Fruit fly (Drosophila melanogaster) whole organism, embryonic: ENCODE results near the gene Iris.
A peak's percentile ranks its signal among the peaks of the same experiment; 100 is the strongest.

Experiments used
- CG10267 ChIP-seq: fragments of 200-800 bp; sonication (Bioruptor generic); optimal IDR thresholded peaks from 2 replicates; lab custom pipeline; 2018; ENCODE audit warnings: missing biosample characterization, mild to moderate bottlenecking, missing genetic modification characterization, moderate library complexity
- CG12659 ChIP-seq: fragments of 200-800 bp; sonication (Bioruptor generic); optimal IDR thresholded peaks from 3 replicates; lab custom pipeline; 2017; ENCODE audit warnings: mild to moderate bottlenecking, missing biosample characterization, missing genetic modification reagents, missing genetic modification characterization
- CG13287 ChIP-seq: fragments of 200-800 bp; sonication (Bioruptor generic); IDR thresholded peaks from 2 replicates; pipeline ENCODE4 v1.3.6; 2022; ENCODE audit warnings: missing biosample characterization, missing genetic modification characterization; ENCODE audit not compliant: partially characterized antibody
- CG14667 ChIP-seq: fragments of 200-800 bp; sonication (Bioruptor generic); IDR thresholded peaks from 2 replicates; pipeline ENCODE4 v1.3.6; 2022; ENCODE audit warnings: missing biosample characterization, missing genetic modification characterization
- CG14860 ChIP-seq: fragments of 200-800 bp; sonication (Bioruptor generic); IDR thresholded peaks from 3 replicates; pipeline ENCODE4 v1.3.6; 2022; ENCODE audit warnings: missing biosample characterization, missing genetic modification characterization; ENCODE audit not compliant: partially characterized antibody
- CG15269 ChIP-seq: fragments of 200-800 bp; sonication (Bioruptor generic); optimal IDR thresholded peaks from 2 replicates; lab custom pipeline; 2018; ENCODE audit warnings: missing biosample characterization, mild to moderate bottlenecking, missing genetic modification characterization, moderate library complexity
- CG17186 ChIP-seq: fragments of 200-800 bp; sonication (Bioruptor generic); optimal IDR thresholded peaks from 3 replicates; lab custom pipeline; 2017; ENCODE audit warnings: missing biosample characterization, missing genetic modification reagents, missing genetic modification characterization
- CG17568 ChIP-seq: fragments of 200-800 bp; sonication (Bioruptor generic); optimal IDR thresholded peaks from 2 replicates; lab custom pipeline; 2018; ENCODE audit warnings: missing biosample characterization, mild to moderate bottlenecking, missing genetic modification characterization, moderate library complexity
- CG1792 ChIP-seq: fragments of 200-800 bp; sonication (Bioruptor generic); optimal IDR thresholded peaks from 2 replicates; lab custom pipeline; 2016; ENCODE audit warnings: missing biosample characterization, missing genetic modification characterization
- CG18599 ChIP-seq: fragments of 200-800 bp; sonication (Bioruptor generic); optimal IDR thresholded peaks from 3 replicates; lab custom pipeline; 2017; ENCODE audit warnings: missing biosample characterization, missing genetic modification characterization, mild to moderate bottlenecking, moderate library complexity, missing genetic modification reagents
- CG2889 ChIP-seq: fragments of 200-800 bp; sonication (Bioruptor generic); IDR thresholded peaks from 3 replicates; pipeline ENCODE4 v1.3.6; 2022; ENCODE audit warnings: missing biosample characterization, missing genetic modification characterization
- CG33213 ChIP-seq: fragments of 200-800 bp; sonication (Bioruptor generic); optimal IDR thresholded peaks from 3 replicates; lab custom pipeline; 2016; ENCODE audit warnings: missing biosample characterization, missing genetic modification characterization
- CG3726 ChIP-seq: fragments of 200-800 bp; sonication (Bioruptor generic); IDR thresholded peaks from 3 replicates; pipeline ENCODE4, ENCODE4 v1.3.6; 2022; ENCODE audit warnings: missing biosample characterization, missing genetic modification characterization
- CG3995 ChIP-seq: fragments of 200-800 bp; sonication (Bioruptor generic); optimal IDR thresholded peaks from 3 replicates; lab custom pipeline; 2016; ENCODE audit warnings: missing biosample characterization, missing genetic modification characterization
- CG5180 ChIP-seq: fragments of 200-800 bp; sonication (Bioruptor generic); optimal IDR thresholded peaks from 3 replicates; lab custom pipeline; 2017; ENCODE audit warnings: missing biosample characterization, missing genetic modification characterization, mild to moderate bottlenecking, moderate library complexity, missing genetic modification reagents
- CG6683 ChIP-seq: fragments of 200-800 bp; sonication (Bioruptor generic); optimal IDR thresholded peaks from 2 replicates; lab custom pipeline; 2017; ENCODE audit warnings: missing biosample characterization, mild to moderate bottlenecking, missing genetic modification characterization, missing genetic modification reagents
- CG7928 ChIP-seq: fragments of 200-800 bp; sonication (Bioruptor generic); optimal IDR thresholded peaks from 2 replicates; lab custom pipeline; 2017; ENCODE audit warnings: missing biosample characterization, mild to moderate bottlenecking, missing genetic modification characterization
- CG9215 ChIP-seq: fragments of 200-800 bp; sonication (Bioruptor generic); IDR thresholded peaks from 2 replicates; pipeline ENCODE4 v1.3.6; 2022; ENCODE audit warnings: missing biosample characterization, missing genetic modification characterization
- CG9437 ChIP-seq: fragments of 200-800 bp; sonication (Bioruptor generic); optimal IDR thresholded peaks from 2 replicates; lab custom pipeline; 2018; ENCODE audit warnings: missing biosample characterization, mild to moderate bottlenecking, missing genetic modification characterization
- CG9876 ChIP-seq: fragments of 200-800 bp; sonication (Bioruptor generic); optimal IDR thresholded peaks from 2 replicates; lab custom pipeline; 2016; ENCODE audit warnings: missing biosample characterization, missing genetic modification characterization
- CHES-1-like ChIP-seq: fragments of 200-800 bp; sonication (Bioruptor generic); optimal IDR thresholded peaks from 2 replicates; lab custom pipeline; 2016; ENCODE audit warnings: missing biosample characterization, missing genetic modification characterization
- CTCF ChIP-seq: fragments of 200-800 bp; sonication (Bioruptor generic); optimal IDR thresholded peaks from 2 replicates; lab custom pipeline; 2017; ENCODE audit warnings: missing biosample characterization, mild to moderate bottlenecking, missing genetic modification characterization, moderate library complexity
- Doc3 ChIP-seq: fragments of 200-800 bp; sonication (Bioruptor generic); IDR thresholded peaks from 3 replicates; pipeline ENCODE4 v1.3.6; 2022; ENCODE audit warnings: missing biosample characterization, missing genetic modification characterization; ENCODE audit not compliant: partially characterized antibody
- Dref ChIP-seq: fragments of 200-800 bp; sonication (Bioruptor generic); IDR thresholded peaks from 2 replicates; pipeline ENCODE4 v1.3.6; 2022; ENCODE audit warnings: missing biosample characterization, missing genetic modification characterization
- Ets97D ChIP-seq: fragments of 200-800 bp; sonication (Bioruptor generic); optimal IDR thresholded peaks from 3 replicates; lab custom pipeline; 2016; ENCODE audit warnings: missing biosample characterization, missing genetic modification characterization
- Gug ChIP-seq: fragments of 200-800 bp; sonication (Bioruptor generic); IDR thresholded peaks from 4 replicates; pipeline ENCODE4 v1.3.6; 2022; ENCODE audit warnings: missing biosample characterization, missing genetic modification characterization
- HLH4C ChIP-seq: fragments of 200-800 bp; sonication (Bioruptor generic); IDR thresholded peaks from 3 replicates; pipeline ENCODE4 v1.3.6; 2022; ENCODE audit warnings: missing biosample characterization, missing genetic modification characterization; ENCODE audit not compliant: partially characterized antibody
- HmgD ChIP-seq: fragments of 200-800 bp; sonication (Bioruptor generic); optimal IDR thresholded peaks from 3 replicates; lab custom pipeline; 2016; ENCODE audit warnings: missing biosample characterization, missing genetic modification characterization
- MBD-R2 ChIP-seq: fragments of 200-800 bp; sonication (Bioruptor generic); IDR thresholded peaks from 2 replicates; pipeline ENCODE4 v1.3.6; 2022; ENCODE audit warnings: missing biosample characterization, missing genetic modification characterization
- MESR4 ChIP-seq: fragments of 200-800 bp; sonication (Bioruptor generic); optimal IDR thresholded peaks from 2 replicates; lab custom pipeline; 2018; ENCODE audit warnings: missing biosample characterization, mild to moderate bottlenecking, missing genetic modification characterization, moderate library complexity
- Pdp1 ChIP-seq, 2 experiments: fragments of 200-800 bp; sonication (Bioruptor generic); optimal IDR thresholded peaks; 3 replicates each; lab custom pipeline; 2016; ENCODE audit warnings: missing biosample characterization in 2 of 2, missing genetic modification characterization in 2 of 2, mild to moderate bottlenecking in 1 of 2, moderate library complexity in 1 of 2
- Ptx1 ChIP-seq: fragments of 200-800 bp; sonication (Bioruptor generic); IDR thresholded peaks from 2 replicates; pipeline ENCODE4 v1.3.6; 2022; ENCODE audit warnings: missing biosample characterization, missing genetic modification characterization
- Ravus ChIP-seq: fragments of 200-800 bp; sonication (Bioruptor generic); IDR thresholded peaks from 2 replicates; pipeline ENCODE4 v1.3.6; 2022; ENCODE audit warnings: missing biosample characterization, missing genetic modification characterization
- Usf ChIP-seq: fragments of 200-800 bp; sonication (Bioruptor generic); optimal IDR thresholded peaks from 2 replicates; lab custom pipeline; 2017; ENCODE audit warnings: missing genotype, missing biosample characterization, missing genetic modification characterization
- amos ChIP-seq: fragments of 200-800 bp; sonication (Bioruptor generic); IDR thresholded peaks from 2 replicates; pipeline ENCODE4 v1.3.6; 2022; ENCODE audit warnings: missing biosample characterization, missing genetic modification characterization; ENCODE audit not compliant: partially characterized antibody
- aop ChIP-seq: fragments of 200-800 bp; sonication (Bioruptor generic); IDR thresholded peaks from 2 replicates; pipeline ENCODE4 v1.3.6; 2022; ENCODE audit warnings: missing biosample characterization, missing genetic modification characterization
- ap ChIP-seq: fragments of 200-800 bp; sonication (Bioruptor generic); IDR thresholded peaks from 2 replicates; pipeline ENCODE4 v1.3.6; 2022; ENCODE audit warnings: missing biosample characterization, missing genetic modification characterization
- ato ChIP-seq: fragments of 200-800 bp; sonication (Bioruptor generic); IDR thresholded peaks from 2 replicates; pipeline ENCODE4 v1.3.6; 2022; ENCODE audit warnings: missing biosample characterization, missing genetic modification characterization; ENCODE audit not compliant: partially characterized antibody
- dimm ChIP-seq: fragments of 200-800 bp; sonication (Bioruptor generic); IDR thresholded peaks from 2 replicates; pipeline ENCODE4 v1.3.6; 2022; ENCODE audit warnings: missing biosample characterization, missing genetic modification characterization
- fu2 ChIP-seq: fragments of 200-800 bp; sonication (Bioruptor generic); optimal IDR thresholded peaks from 2 replicates; lab custom pipeline; 2016; ENCODE audit warnings: missing biosample characterization, missing genetic modification characterization
- gem ChIP-seq: fragments of 200-800 bp; sonication (Bioruptor generic); optimal IDR thresholded peaks from 2 replicates; lab custom pipeline; 2019; ENCODE audit warnings: missing biosample characterization, mild to moderate bottlenecking, missing genetic modification characterization, moderate library complexity
- gfzf ChIP-seq: fragments of 200-800 bp; sonication (Bioruptor generic); optimal IDR thresholded peaks from 2 replicates; lab custom pipeline; 2016; ENCODE audit warnings: missing biosample characterization, mild to moderate bottlenecking, missing genetic modification characterization, moderate library complexity
- grn ChIP-seq: fragments of 200-800 bp; sonication (Bioruptor generic); optimal IDR thresholded peaks from 3 replicates; lab custom pipeline; 2017; ENCODE audit warnings: missing biosample characterization, missing genetic modification characterization
- jumu ChIP-seq: fragments of 200-800 bp; sonication (Bioruptor generic); optimal IDR thresholded peaks from 3 replicates; lab custom pipeline; 2016; ENCODE audit warnings: missing biosample characterization, missing genetic modification characterization
- nerfin-1 ChIP-seq: fragments of 200-800 bp; sonication (Bioruptor generic); optimal IDR thresholded peaks from 3 replicates; lab custom pipeline; 2019; ENCODE audit warnings: missing biosample characterization, mild to moderate bottlenecking, missing genetic modification characterization, moderate library complexity
- p53 ChIP-seq: fragments of 200-800 bp; sonication (Bioruptor generic); optimal IDR thresholded peaks from 2 replicates; lab custom pipeline; 2016; ENCODE audit warnings: missing biosample characterization, missing genetic modification characterization
- pros ChIP-seq: fragments of 200-800 bp; sonication (Bioruptor generic); optimal IDR thresholded peaks from 3 replicates; lab custom pipeline; 2019; ENCODE audit warnings: missing biosample characterization, mild to moderate bottlenecking, missing genetic modification characterization, moderate library complexity
- sim ChIP-seq: fragments of 200-800 bp; sonication (Bioruptor generic); IDR thresholded peaks from 2 replicates; pipeline ENCODE4 v1.3.6; 2022; ENCODE audit warnings: missing biosample characterization, missing genetic modification characterization
- sob ChIP-seq: fragments of 200-800 bp; sonication (Bioruptor generic); IDR thresholded peaks from 2 replicates; pipeline ENCODE4 v1.3.6; 2022; ENCODE audit warnings: missing biosample characterization, missing genetic modification characterization
- ssp ChIP-seq: fragments of 200-800 bp; sonication (Bioruptor generic); IDR thresholded peaks from 2 replicates; pipeline ENCODE4 v1.3.6; 2022; ENCODE audit warnings: missing biosample characterization, missing genetic modification characterization
- stwl ChIP-seq: fragments of 200-800 bp; sonication (Bioruptor generic); optimal IDR thresholded peaks from 3 replicates; lab custom pipeline; 2018; ENCODE audit warnings: missing biosample characterization, mild to moderate bottlenecking, missing genetic modification characterization, moderate library complexity
- tio ChIP-seq: fragments of 200-800 bp; sonication (Bioruptor generic); optimal IDR thresholded peaks from 2 replicates; lab custom pipeline; 2017; ENCODE audit warnings: missing biosample characterization, missing genetic modification characterization, inconsistent platforms

The Iris gene

dm6 chr2L:1166326-1166725 is 32.4 kb upstream of the Iris start, which contains the start of gene CG14341 (continued):
- peak; percentile 1 for TF ChIP-seq Ets97D (GFP tag; lab: Kevin White, UChicago)
- no peak for TF ChIP-seq grn (GFP tag; lab: Kevin White, UChicago)
- TF ChIP-seq CG3726 (GFP tag; lab: Robert Waterston, UW), result no peak
- no peak for TF ChIP-seq CG7928 (GFP tag; lab: Kevin White, UChicago)
- peak; percentile 59 for TF ChIP-seq CG13287 (GFP tag; lab: Robert Waterston, UW)
- TF ChIP-seq CG3995 (GFP tag; lab: Kevin White, UChicago), result no peak
- TF ChIP-seq MESR4 (GFP tag; lab: Kevin White, UChicago), result peak; percentile 31
- TF ChIP-seq aop (GFP tag; lab: Robert Waterston, UW), result no peak
- TF ChIP-seq CG2889 (GFP tag; lab: Robert Waterston, UW), result no peak
- peak; percentile 16; the same call in 1 of the 3 replicates for TF ChIP-seq Doc3 (GFP tag; lab: Robert Waterston, UW)
- no peak for TF ChIP-seq CG9876 (GFP tag; lab: Kevin White, UChicago)
- no peak for TF ChIP-seq CG18599 (GFP tag; lab: Kevin White, UChicago)
- no peak for TF ChIP-seq CG33213
- TF ChIP-seq nerfin-1 (tag; lab: Kevin White, UChicago), result no peak
- no peak for TF ChIP-seq CG17186
- TF ChIP-seq tio, result no peak
- TF ChIP-seq CTCF (GFP tag; lab: Kevin White, UChicago), result no peak
- TF ChIP-seq fu2, result no peak
- TF ChIP-seq sim (GFP tag; lab: Robert Waterston, UW), result no peak
- no peak for TF ChIP-seq jumu (GFP tag; lab: Kevin White, UChicago)
- peak; percentile 74 for TF ChIP-seq MBD-R2
- TF ChIP-seq Ravus (GFP tag; lab: Robert Waterston, UW), result no peak
- no peak for TF ChIP-seq CHES-1-like (GFP tag; lab: Kevin White, UChicago)
- peak; percentile 29 for TF ChIP-seq gfzf (GFP tag; lab: Kevin White, UChicago)
- no peak for TF ChIP-seq dimm (GFP tag; lab: Robert Waterston, UW)
- TF ChIP-seq CG5180 (GFP tag; lab: Kevin White, UChicago), result no peak
- no peak for TF ChIP-seq CG17568 (GFP tag; lab: Kevin White, UChicago)
- TF ChIP-seq HmgD, result no peak
- TF ChIP-seq ap (GFP tag; lab: Robert Waterston, UW), result no peak
- peak; percentile 76 for TF ChIP-seq CG10267 (tag; lab: Kevin White, UChicago)
- peak; percentile 64 for TF ChIP-seq Dref
- no peak for TF ChIP-seq CG14860 (GFP tag; lab: Robert Waterston, UW)
- TF ChIP-seq stwl (tag; lab: Kevin White, UChicago), result peak; percentile 53
- no peak for TF ChIP-seq CG14667
- TF ChIP-seq ssp (GFP tag; lab: Robert Waterston, UW), result no peak
- no peak for TF ChIP-seq pros
- no peak for TF ChIP-seq gem (tag; lab: Kevin White, UChicago)
- TF ChIP-seq CG9215 (GFP tag; lab: Robert Waterston, UW), result no peak
- TF ChIP-seq amos, result no peak
- TF ChIP-seq Pdp1 (GFP tag; optimal IDR thresholded peaks at IDR 0.05; lab: Kevin White, UChicago), result peak in 1 of 2 experiments; percentile 40
- 0 out of 2 replicates have a peak, but pooled peaks have one; percentile 10 for TF ChIP-seq ato (GFP tag; lab: Robert Waterston, UW)
- TF ChIP-seq CG15269 (tag; lab: Kevin White, UChicago), result no peak
- TF ChIP-seq CG9437 (GFP tag; lab: Kevin White, UChicago), result peak; percentile 49
- TF ChIP-seq CG1792 (GFP tag; lab: Kevin White, UChicago), result no peak
- TF ChIP-seq sob (GFP tag; lab: Robert Waterston, UW), result no peak
- TF ChIP-seq HLH4C (GFP tag; lab: Robert Waterston, UW), result peak; percentile 59; the same call in 2 of the 3 replicates
- no peak for TF ChIP-seq CG6683
- TF ChIP-seq p53 (GFP tag; lab: Kevin White, UChicago), result no peak
- peak; percentile 2 for TF ChIP-seq CG12659
- TF ChIP-seq Usf (GFP tag; lab: Kevin White, UChicago), result no peak
- no peak for TF ChIP-seq Ptx1
- TF ChIP-seq Gug (GFP tag; lab: Robert Waterston, UW), result no peak
